Fruit fly (Drosophila melanogaster) whole organism, embryonic: Measurements from ENCODE around the gene al.

Experiments
- BtbVII ChIP-seq: fragments of 200-800 bp; sonication (Bioruptor generic); optimal IDR thresholded peaks from 3 replicates; lab custom pipeline; 2017; ENCODE audit warnings: missing biosample characterization, mild to moderate bottlenecking, missing genetic modification characterization
- CG10543 ChIP-seq: fragments of 200-800 bp; sonication (Bioruptor generic); optimal IDR thresholded peaks from 3 replicates; lab custom pipeline; 2017; ENCODE audit warnings: missing biosample characterization, mild to moderate bottlenecking, missing genetic modification characterization, moderate library complexity
- CG12299 ChIP-seq: fragments of 200-800 bp; sonication (Bioruptor generic); optimal IDR thresholded peaks from 2 replicates; lab custom pipeline; 2018; ENCODE audit warnings: missing biosample characterization, mild to moderate bottlenecking, missing genetic modification characterization
- CG14050 ChIP-seq: fragments of 200-800 bp; sonication (Bioruptor generic); IDR thresholded peaks from 3 replicates; pipeline ENCODE4 v1.3.6; 2022; ENCODE audit warnings: missing biosample characterization, missing genetic modification characterization
- CG17361 ChIP-seq: fragments of 200-800 bp; sonication (Bioruptor generic); IDR thresholded peaks from 3 replicates; pipeline ENCODE4 v1.3.6; 2022; ENCODE audit warnings: missing biosample characterization, missing genetic modification characterization
- Elba2 ChIP-seq: fragments of 200-800 bp; sonication (Bioruptor generic); optimal IDR thresholded peaks from 3 replicates; lab custom pipeline; 2016; ENCODE audit warnings: missing biosample characterization, missing genetic modification characterization
- Lpt ChIP-seq: fragments of >200 bp; optimal IDR thresholded peaks from 2 replicates; lab custom pipeline; 2018; ENCODE audit warnings: missing biosample characterization, missing genetic modification characterization
- NFAT ChIP-seq: fragments of 200-800 bp; sonication (Bioruptor generic); IDR thresholded peaks from 2 replicates; pipeline ENCODE4 v1.3.6; 2022; ENCODE audit warnings: missing biosample characterization, missing genetic modification characterization
- disco-r ChIP-seq: fragments of 200-800 bp; sonication (Bioruptor generic); optimal IDR thresholded peaks from 2 replicates; lab custom pipeline; 2016; ENCODE audit warnings: missing biosample characterization, missing genetic modification characterization
- nau ChIP-seq: fragments of 200-800 bp; sonication (Bioruptor generic); optimal IDR thresholded peaks from 3 replicates; lab custom pipeline; 2017; ENCODE audit warnings: missing biosample characterization, mild to moderate bottlenecking, missing genetic modification characterization, missing genetic modification reagents
- pan ChIP-seq, 4 experiments: fragments of >200 bp in 3 of 4; fragments of 200-800 bp in 1 of 4; sonication (Bioruptor generic) in 1 of 4; optimal IDR thresholded peaks in 3 of 4; IDR thresholded peaks in 1 of 4; 2 replicates each; pipeline versions ENCODE4 v1.3.6 to Lab custom; 2017 to 2022; ENCODE audit warnings: missing biosample characterization in 2 of 4, missing genetic modification characterization in 2 of 4, mixed read lengths in 1 of 4
- pb ChIP-seq: fragments of 200-800 bp; sonication (Bioruptor generic); optimal IDR thresholded peaks from 3 replicates; lab custom pipeline; 2016; ENCODE audit warnings: missing biosample characterization, missing genetic modification characterization
- phol ChIP-seq: fragments of 200-800 bp; sonication (Bioruptor generic); optimal IDR thresholded peaks from 3 replicates; lab custom pipeline; 2018; ENCODE audit warnings: missing biosample characterization, mild to moderate bottlenecking, missing genetic modification characterization, moderate library complexity
- prd ChIP-seq, 3 experiments: fragments of >200 bp in 2 of 3; fragments of 200-800 bp in 1 of 3; sonication (Bioruptor generic) in 1 of 3; optimal IDR thresholded peaks in 2 of 3; IDR thresholded peaks in 1 of 3; 2 replicates in 2 of 3; 3 replicates in 1 of 3; pipeline versions ENCODE4 v1.3.6 to Lab custom; 2017 to 2022; ENCODE audit warnings: missing biosample characterization in 1 of 3, missing genetic modification characterization in 1 of 3

DNA sequence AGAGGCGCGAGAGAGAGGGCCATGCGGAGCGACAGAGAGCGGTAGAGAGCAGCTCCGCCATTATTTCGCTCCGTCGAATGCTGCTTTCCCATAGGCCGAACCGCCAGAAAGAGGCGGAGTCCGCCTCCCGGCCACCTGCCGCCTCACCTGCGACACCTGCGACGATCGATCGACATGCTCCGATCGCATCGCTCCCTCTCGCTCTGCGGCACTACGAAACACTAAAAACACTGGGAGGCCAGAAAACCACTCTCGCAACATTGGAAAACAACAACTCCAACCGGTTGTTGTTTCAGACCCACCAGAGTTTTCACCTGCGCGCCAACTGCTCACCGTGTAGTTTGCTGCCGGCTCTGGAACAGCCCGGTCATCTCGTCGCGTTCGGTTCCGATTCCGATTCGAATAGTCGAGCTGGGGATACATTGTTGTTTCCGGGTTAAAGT is at the start of gene al:
- TF ChIP-seq CG17361 (GFP tag; lab: Robert Waterston, UW) = no peak
- no peak for TF ChIP-seq Elba2 (GFP tag; lab: Kevin White, UChicago)
- no peak for TF ChIP-seq phol
- TF ChIP-seq NFAT (GFP tag; lab: Robert Waterston, UW) = 0 out of 2 replicates have a peak, but pooled peaks have one; percentile 3
- TF ChIP-seq CG12299 (tag; lab: Kevin White, UChicago) = no peak
- TF ChIP-seq CG10543 (GFP tag; lab: Kevin White, UChicago) = peak; percentile 49
- TF ChIP-seq pb (GFP tag; lab: Kevin White, UChicago) = no peak
- TF ChIP-seq pan (optimal IDR thresholded peaks at IDR 0.05; lab: Kevin White, UChicago) = no peak
- peak in 1 of 2 experiments; percentile 12 for TF ChIP-seq pan (GFP tag; optimal IDR thresholded peaks at IDR 0.05 in 1 of 2, IDR thresholded peaks at IDR 0.05 in 1 of 2)
- TF ChIP-seq nau = no peak
- no peak for TF ChIP-seq Lpt (GFP tag; lab: Kevin White, UChicago)
- TF ChIP-seq BtbVII (GFP tag; lab: Kevin White, UChicago) = no peak
- TF ChIP-seq disco-r = no peak
- TF ChIP-seq CG14050 (GFP tag; lab: Robert Waterston, UW) = no peak
- no peak for TF ChIP-seq prd (optimal IDR thresholded peaks at IDR 0.05; lab: Kevin White, UChicago)
- no peak for TF ChIP-seq prd (GFP tag; IDR thresholded peaks at IDR 0.05; lab: Robert Waterston, UW)
